Worm (Caenorhabditis elegans) whole organism, young adult: Measurements from ENCODE around the gene F32H5.4.

Source experiments
- F10E7.11 ChIP-seq: sonication (generic microtip); optimal IDR thresholded peaks from 2 replicates; lab custom pipeline; 2017; ENCODE audit warnings: mild to moderate bottlenecking, missing genetic modification characterization, moderate library complexity, missing compliant biosample characterization
- F33H1.4 ChIP-seq: fragments of 200-800 bp; sonication (Bioruptor generic); IDR thresholded peaks from 2 replicates; pipeline ENCODE4 v1.3.6; 2022; ENCODE audit warnings: missing genetic modification reagents, missing genetic modification characterization, missing compliant biosample characterization
- Y53G8AR.9 ChIP-seq: fragments of 200-800 bp; sonication (Bioruptor generic); conservative IDR thresholded peaks from 2 replicates; pipeline ENCODE4 v1.3.6; 2022; ENCODE audit warnings: missing genetic modification reagents, missing genetic modification characterization, missing compliant biosample characterization
- ama-1 ChIP-seq, 3 experiments: fragments of 150-350 bp in 1 of 3; sonication (generic microtip) in 2 of 3; optimal IDR thresholded peaks; 2 replicates each; lab custom pipeline; 2014 to 2018; ENCODE audit warnings: missing biosample characterization in 2 of 3, missing genetic modification characterization in 2 of 3, missing genetic modification reagents in 2 of 3
- attf-6 ChIP-seq: fragments of 200-800 bp; sonication (Bioruptor generic); IDR thresholded peaks from 2 replicates; pipeline ENCODE4 v1.3.6; 2022; ENCODE audit warnings: missing genetic modification reagents, missing genetic modification characterization, missing compliant biosample characterization
- lin-35 ChIP-seq, 3 experiments: fragments of 150-350 bp in 2 of 3; sonication (generic microtip) in 1 of 3; optimal IDR thresholded peaks; 2 replicates each; lab custom pipeline; 2014 to 2018; ENCODE audit warnings: missing biosample characterization in 3 of 3, missing genetic modification characterization in 3 of 3, missing genetic modification reagents in 3 of 3
- madf-3 ChIP-seq: fragments of 200-800 bp; sonication (Bioruptor generic); IDR thresholded peaks from 2 replicates; pipeline ENCODE4 v1.3.6; 2022; ENCODE audit warnings: missing genetic modification reagents, missing genetic modification characterization, missing compliant biosample characterization
- nhr-179 ChIP-seq: sonication (generic microtip); optimal IDR thresholded peaks from 2 replicates; lab custom pipeline; 2016; ENCODE audit warnings: mild to moderate bottlenecking, missing genetic modification characterization, missing compliant biosample characterization
- nhr-27 ChIP-seq: fragments of 200-800 bp; sonication (Bioruptor generic); optimal IDR thresholded peaks from 2 replicates; lab custom pipeline; 2018; ENCODE audit warnings: mild to moderate bottlenecking, missing genetic modification characterization, moderate library complexity, missing compliant biosample characterization
- pha-4 ChIP-seq: fragments of 150-350 bp; sonication (generic microtip); optimal IDR thresholded peaks from 2 replicates; lab custom pipeline; 2014; ENCODE audit warnings: missing biosample characterization, missing genetic modification reagents, missing genetic modification characterization
- tbp1 ChIP-seq: fragments of 200-800 bp; sonication (Bioruptor generic); optimal IDR thresholded peaks from 2 replicates; lab custom pipeline; 2018; ENCODE audit warnings: mild to moderate bottlenecking, missing genetic modification characterization, missing compliant biosample characterization
- ztf-6 ChIP-seq: fragments of 200-800 bp; sonication (Bioruptor generic); IDR thresholded peaks from 2 replicates; pipeline ENCODE4 v1.3.6; 2022; ENCODE audit warnings: missing genetic modification reagents, missing genetic modification characterization, missing compliant biosample characterization

DNA sequence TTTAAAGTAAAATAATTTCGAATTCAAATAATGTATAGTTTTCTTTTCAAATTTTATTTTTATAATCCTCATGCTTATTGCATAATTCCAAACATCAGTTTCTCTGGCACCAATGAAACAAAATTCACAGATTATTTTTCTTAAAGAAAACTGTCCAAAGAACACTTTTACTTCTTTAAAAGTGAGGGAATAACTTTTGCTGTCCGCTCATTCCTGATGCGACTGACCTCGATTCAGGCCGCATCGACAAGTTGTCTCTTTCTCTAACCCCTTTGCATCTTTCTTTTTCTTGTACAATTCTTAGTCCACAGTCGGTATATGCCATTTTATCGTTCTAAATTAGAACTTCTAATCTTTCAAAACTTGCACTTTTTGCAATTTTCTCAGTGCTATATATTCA, 46.2 kb downstream of the F32H5.4 start, which contains the start of gene F53F1.2:
- TF ChIP-seq F10E7.11 (no peak), ama-1 (optimal IDR thresholded peaks at IDR 0.05; lab: Kevin White, UChicago) (no peak), ama-1 (GFP tag; optimal IDR thresholded peaks at IDR 0.05; lab: Kevin White, UChicago) (no peak), nhr-179 (tag; lab: Kevin White, UChicago) (no peak), ztf-6 (GFP tag; lab: Robert Waterston, UW) (no peak), lin-35 (GFP tag; optimal IDR thresholded peaks at IDR 0.05; lab: Kevin White, UChicago) (no peak), madf-3 (GFP tag; lab: Robert Waterston, UW) (no peak), pha-4 (tag; lab: Kevin White, UChicago) (no peak), tbp1 (GFP tag; lab: Kevin White, UChicago) (no peak), Y53G8AR.9 (GFP tag; lab: Robert Waterston, UW) (no peak), attf-6 (GFP tag; lab: Robert Waterston, UW) (no peak), F33H1.4 (no peak), nhr-27 (tag; lab: Kevin White, UChicago) (no peak)
